Worm (Caenorhabditis elegans) whole organism, L2 larva: ENCODE measurements around the gene R03A10.5.

Experiments
- aly-2 ChIP-seq: fragments of 150-350 bp; optimal IDR thresholded peaks from 2 replicates; lab custom pipeline; 2014; ENCODE audit warnings: missing biosample characterization, missing genetic modification characterization
- ama-1 ChIP-seq: fragments of 150-350 bp; optimal IDR thresholded peaks from 2 replicates; lab custom pipeline; 2018; ENCODE audit warnings: inconsistent platforms
- ceh-16 ChIP-seq: fragments of 150-350 bp; optimal IDR thresholded peaks from 2 replicates; lab custom pipeline; 2014; ENCODE audit warnings: missing biosample characterization, missing genetic modification characterization
- dmd-4 ChIP-seq: sonication (generic microtip); optimal IDR thresholded peaks from 2 replicates; lab custom pipeline; 2017; ENCODE audit warnings: missing biosample characterization, missing genetic modification characterization
- elt-1 ChIP-seq: fragments of 150-350 bp; optimal IDR thresholded peaks from 2 replicates; lab custom pipeline; 2014; ENCODE audit warnings: missing biosample characterization, missing genetic modification characterization
- fos-1 ChIP-seq: fragments of 150-350 bp; optimal IDR thresholded peaks from 2 replicates; lab custom pipeline; 2014; ENCODE audit warnings: missing biosample characterization, missing genetic modification characterization
- lin-13 ChIP-seq: fragments of 150-350 bp; optimal IDR thresholded peaks from 2 replicates; lab custom pipeline; 2014; ENCODE audit warnings: missing biosample characterization, missing genetic modification reagents, missing genetic modification characterization
- lsy-2 ChIP-seq, 2 experiments: fragments of 150-350 bp in 1 of 2; sonication (generic microtip) in 1 of 2; optimal IDR thresholded peaks; 2 replicates each; lab custom pipeline; 2014 to 2017; ENCODE audit warnings: missing biosample characterization in 2 of 2, missing genetic modification characterization in 2 of 2
- mab-5 ChIP-seq: fragments of 150-350 bp; optimal IDR thresholded peaks from 2 replicates; lab custom pipeline; 2014; ENCODE audit warnings: missing biosample characterization, missing genetic modification characterization
- mdl-1 ChIP-seq, 2 experiments: fragments of 150-350 bp in 1 of 2; sonication (generic microtip) in 1 of 2; optimal IDR thresholded peaks; 2 replicates each; lab custom pipeline; 2017; ENCODE audit warnings: missing biosample characterization in 2 of 2, missing genetic modification characterization in 2 of 2
- nhr-11 ChIP-seq: fragments of 150-350 bp; optimal IDR thresholded peaks from 2 replicates; lab custom pipeline; 2014; ENCODE audit warnings: missing biosample characterization, missing genetic modification characterization
- nhr-129 ChIP-seq: fragments of 150-350 bp; optimal IDR thresholded peaks from 2 replicates; lab custom pipeline; 2014; ENCODE audit warnings: missing biosample characterization, missing genetic modification characterization
- nhr-237 ChIP-seq: fragments of 150-350 bp; optimal IDR thresholded peaks from 2 replicates; lab custom pipeline; 2014; ENCODE audit warnings: missing biosample characterization, missing genetic modification characterization
- unc-62 ChIP-seq: fragments of 150-350 bp; optimal IDR thresholded peaks from 2 replicates; lab custom pipeline; 2014; ENCODE audit warnings: missing biosample characterization, missing genetic modification reagents, missing genetic modification characterization

DNA sequence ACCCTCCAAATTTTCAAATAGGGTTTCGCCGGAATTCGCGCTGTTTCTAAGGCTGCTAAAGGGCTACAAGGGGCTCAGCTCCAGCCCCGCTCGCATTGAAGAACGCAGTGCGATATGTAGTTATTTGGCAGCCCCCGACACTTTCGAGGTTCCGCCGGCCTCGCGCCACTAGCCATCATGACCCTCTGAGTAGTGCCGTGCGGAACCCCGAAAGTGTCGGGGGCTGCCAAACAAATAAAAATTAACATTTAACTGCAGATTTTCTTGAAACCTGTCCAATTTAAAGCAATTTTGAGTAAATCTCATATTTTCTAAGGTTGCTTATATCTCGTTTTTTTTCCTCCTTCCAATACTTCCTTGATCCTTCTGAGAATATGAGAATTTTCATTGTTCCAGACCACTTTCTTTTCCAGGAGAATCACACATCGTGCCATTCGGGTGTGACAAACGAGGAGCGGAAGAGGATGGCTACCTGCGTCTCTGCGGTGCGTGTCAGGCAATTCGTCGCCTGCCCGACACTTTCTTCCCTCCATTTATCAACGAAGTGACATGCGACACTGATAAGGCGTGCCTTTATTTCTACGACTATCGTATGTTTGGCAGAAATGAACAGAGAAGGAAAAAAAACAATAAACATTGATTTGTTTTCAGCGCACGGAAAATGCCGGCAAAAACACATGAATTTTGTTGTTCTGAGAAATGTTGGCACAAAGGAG is 22.7 kb upstream of the R03A10.5 start:
- TF ChIP-seq lsy-2 (tag; optimal IDR thresholded peaks at IDR 0.05; lab: Kevin White, UChicago) (no peak), nhr-237 (tag; lab: Kevin White, UChicago) (no peak), nhr-129 (no peak), nhr-11 (tag; lab: Kevin White, UChicago) (no peak), lin-13 (GFP tag; lab: Kevin White, UChicago) (no peak), unc-62 (GFP tag; lab: Kevin White, UChicago) (no peak), dmd-4 (tag; lab: Kevin White, UChicago) (no peak), fos-1 (tag; lab: Kevin White, UChicago) (peak; percentile 85), aly-2 (tag; lab: Kevin White, UChicago) (no peak), ceh-16 (tag; lab: Kevin White, UChicago) (no peak), elt-1 (tag; lab: Kevin White, UChicago) (no peak), mdl-1 (tag; optimal IDR thresholded peaks at IDR 0.05; lab: Kevin White, UChicago) (no peak), mab-5 (tag; lab: Kevin White, UChicago) (no peak), ama-1 (lab: Kevin White, UChicago) (no peak)
